Worm (Caenorhabditis elegans) whole organism, L3 larva: ENCODE measurements around the gene srw-115.

ENCODE experiments used
- aly-2 ChIP-seq: fragments of 150-350 bp; optimal IDR thresholded peaks from 2 replicates; lab custom pipeline; 2014; ENCODE audit warnings: missing biosample characterization, missing genetic modification characterization
- ama-1 ChIP-seq: fragments of 150-350 bp; optimal IDR thresholded peaks from 2 replicates; lab custom pipeline; 2018
- ceh-82 ChIP-seq: fragments of 150-350 bp; optimal IDR thresholded peaks from 2 replicates; lab custom pipeline; 2014; ENCODE audit warnings: missing biosample characterization, missing genetic modification characterization
- fkh-10 ChIP-seq: sonication (generic microtip); optimal IDR thresholded peaks from 2 replicates; lab custom pipeline; 2017; ENCODE audit warnings: missing biosample characterization, missing genetic modification reagents, missing genetic modification characterization
- fos-1 ChIP-seq: fragments of 150-350 bp; optimal IDR thresholded peaks from 2 replicates; lab custom pipeline; 2014; ENCODE audit warnings: missing biosample characterization, missing genetic modification characterization
- mdl-1 ChIP-seq: fragments of 150-350 bp; optimal IDR thresholded peaks from 2 replicates; lab custom pipeline; 2014; ENCODE audit warnings: missing biosample characterization, missing genetic modification characterization
- nfya-1 ChIP-seq: sonication (generic microtip); optimal IDR thresholded peaks from 2 replicates; lab custom pipeline; 2017; ENCODE audit warnings: missing genetic modification characterization, mild to moderate bottlenecking, missing compliant biosample characterization, antibody characterized with exemption, moderate library complexity; ENCODE audit not compliant: insufficient read depth
- nhr-25 ChIP-seq: sonication (generic microtip); optimal IDR thresholded peaks from 2 replicates; lab custom pipeline; 2017; ENCODE audit warnings: missing biosample characterization, missing genetic modification characterization
- nhr-77 ChIP-seq: fragments of 150-350 bp; optimal IDR thresholded peaks from 2 replicates; lab custom pipeline; 2014; ENCODE audit warnings: missing biosample characterization, missing genetic modification characterization
- pqm-1 ChIP-seq: fragments of 150-350 bp; optimal IDR thresholded peaks from 2 replicates; lab custom pipeline; 2017; ENCODE audit warnings: missing biosample characterization, missing genetic modification characterization, inconsistent platforms
- skn-1 ChIP-seq: fragments of 150-350 bp; optimal IDR thresholded peaks from 2 replicates; lab custom pipeline; 2014; ENCODE audit warnings: missing biosample characterization, missing genetic modification characterization
- snpc-4 ChIP-seq: fragments of 150-350 bp; optimal IDR thresholded peaks from 2 replicates; lab custom pipeline; 2014; ENCODE audit warnings: missing biosample characterization, missing genetic modification characterization
- unc-62 ChIP-seq: fragments of 150-350 bp; sonication (generic microtip); optimal IDR thresholded peaks from 4 replicates; lab custom pipeline; 2014; ENCODE audit warnings: missing biosample characterization, missing genetic modification reagents, missing genetic modification characterization

DNA sequence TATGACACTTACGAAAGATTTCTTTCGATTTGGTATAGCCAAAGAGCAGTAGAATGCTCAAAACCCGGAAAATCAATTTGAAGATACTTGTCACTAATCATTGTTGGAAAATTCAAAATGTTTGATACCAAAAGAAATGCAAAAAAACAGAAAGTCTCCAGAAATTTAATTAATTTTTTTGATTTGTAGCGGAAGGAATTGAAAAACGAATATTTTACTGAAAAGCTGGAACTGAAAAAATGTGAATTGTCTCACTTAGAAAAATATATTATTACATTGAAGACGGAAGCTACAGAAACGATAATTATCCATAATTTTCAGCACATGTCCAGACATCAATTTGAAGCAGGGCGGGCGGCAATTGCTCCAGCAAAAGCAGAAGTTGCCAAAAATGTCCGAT is 30.8 kb downstream of the srw-115 start, which contains the start of gene srw-138:
- TF ChIP-seq skn-1 (tag; lab: Kevin White, UChicago) (no peak), fos-1 (tag; lab: Kevin White, UChicago) (no peak), nfya-1 (tag; lab: Kevin White, UChicago) (no peak), nhr-25 (tag; lab: Kevin White, UChicago) (no peak), snpc-4 (no peak), ceh-82 (no peak), pqm-1 (tag; lab: Kevin White, UChicago) (no peak), unc-62 (GFP tag; lab: Kevin White, UChicago) (no peak), fkh-10 (GFP tag; lab: Kevin White, UChicago) (no peak), nhr-77 (tag; lab: Kevin White, UChicago) (no peak), ama-1 (lab: Kevin White, UChicago) (no peak), mdl-1 (tag; lab: Kevin White, UChicago) (no peak), aly-2 (tag; lab: Kevin White, UChicago) (no peak)
